Worm (Caenorhabditis elegans) whole organism, midembryonic: ENCODE results near the gene tag-297.

Experiments used
- T22C8.4 ChIP-seq: fragments of 200-800 bp; sonication (Bioruptor generic); IDR thresholded peaks from 2 replicates; pipeline ENCODE4 v1.3.6; 2022; ENCODE audit warnings: missing genetic modification characterization, missing compliant biosample characterization
- cog-1 ChIP-seq: sonication (generic microtip); optimal IDR thresholded peaks from 2 replicates; lab custom pipeline; 2016; ENCODE audit warnings: missing genetic modification characterization, missing compliant biosample characterization
- flt-1 ChIP-seq: fragments of 200-800 bp; sonication (Bioruptor generic); IDR thresholded peaks from 2 replicates; pipeline ENCODE4 v1.3.6; 2022; ENCODE audit warnings: missing genetic modification characterization, missing compliant biosample characterization
- klf-2 ChIP-seq: fragments of 200-800 bp; sonication (Bioruptor generic); conservative IDR thresholded peaks from 2 replicates; pipeline ENCODE4 v1.3.6; 2022; ENCODE audit warnings: missing genetic modification reagents, missing genetic modification characterization, missing compliant biosample characterization
- med-1 ChIP-seq: sonication (generic microtip); optimal IDR thresholded peaks from 2 replicates; lab custom pipeline; 2017; ENCODE audit warnings: missing genetic modification characterization, mild to moderate bottlenecking, missing compliant biosample characterization, antibody characterized with exemption, missing genetic modification reagents; ENCODE audit not compliant: insufficient read depth
- ref-1 ChIP-seq: fragments of 200-800 bp; sonication (Bioruptor generic); conservative IDR thresholded peaks from 2 replicates; pipeline ENCODE4 v1.3.6; 2022; ENCODE audit warnings: missing genetic modification reagents, missing genetic modification characterization, missing compliant biosample characterization
- tab-1 ChIP-seq: fragments of 200-800 bp; sonication (Bioruptor generic); IDR thresholded peaks from 2 replicates; pipeline ENCODE4 v1.3.6; 2022; ENCODE audit warnings: missing genetic modification characterization, missing compliant biosample characterization
- ztf-23 ChIP-seq: fragments of 200-800 bp; sonication (Bioruptor generic); IDR thresholded peaks from 2 replicates; pipeline ENCODE4 v1.3.6; 2022; ENCODE audit warnings: missing genetic modification reagents, missing genetic modification characterization, missing compliant biosample characterization
- ztf-29 ChIP-seq: fragments of 200-800 bp; sonication (Bioruptor generic); IDR thresholded peaks from 2 replicates; pipeline ENCODE4 v1.3.6; 2022; ENCODE audit warnings: missing genetic modification reagents, missing genetic modification characterization, missing compliant biosample characterization

tag-297 gene

ce11 chrII:14593281-14593680 lies 34.1 kb upstream of the tag-297 start, which contains the start of gene catp-4:
Gene catp-4 (plus strand): TSS chrII:14593581.
- TF ChIP-seq ref-1 (GFP tag; lab: Robert Waterston, UW) (no peak), tab-1 (GFP tag; lab: Robert Waterston, UW) (no peak), T22C8.4 (no peak), ztf-23 (no peak), ztf-29 (GFP tag; lab: Robert Waterston, UW) (no peak), cog-1 (no peak), klf-2 (GFP tag; lab: Robert Waterston, UW) (no peak), med-1 (GFP tag; lab: Kevin White, UChicago) (no peak), flt-1 (no peak)

ce11 chrII:14597788-14598187 lies 29.6 kb upstream of the tag-297 start:
- TF ChIP-seq med-1 (GFP tag; lab: Kevin White, UChicago) (no peak), ztf-29 (GFP tag; lab: Robert Waterston, UW) (no peak), flt-1 (no peak), ref-1 (GFP tag; lab: Robert Waterston, UW) (no peak), klf-2 (GFP tag; lab: Robert Waterston, UW) (no peak), tab-1 (GFP tag; lab: Robert Waterston, UW) (no peak)

DNA sequence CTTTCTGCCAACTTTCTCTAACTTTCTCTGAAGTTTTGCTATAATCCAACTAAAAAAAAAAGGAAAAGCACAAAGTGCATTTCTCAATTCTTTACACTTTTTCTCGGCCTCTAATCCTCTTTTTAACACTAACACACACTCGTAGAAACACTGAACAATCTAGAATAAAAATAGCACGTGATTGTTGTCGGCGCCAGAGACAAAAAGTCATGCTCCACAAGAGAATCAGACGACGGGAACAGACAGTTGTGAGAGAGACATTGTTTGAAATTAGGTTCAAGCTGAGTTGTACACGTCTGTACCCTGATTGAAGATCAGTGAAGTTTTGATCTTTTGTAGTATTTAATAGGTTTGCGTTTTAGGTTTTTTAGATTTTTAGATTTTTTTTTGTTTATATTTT lies 29.1 kb upstream of the tag-297 start:
- TF ChIP-seq flt-1 (no peak), T22C8.4 (no peak), cog-1 (no peak), med-1 (GFP tag; lab: Kevin White, UChicago) (no peak), ztf-23 (no peak), ref-1 (GFP tag; lab: Robert Waterston, UW) (no peak), ztf-29 (GFP tag; lab: Robert Waterston, UW) (no peak), tab-1 (GFP tag; lab: Robert Waterston, UW) (no peak), klf-2 (GFP tag; lab: Robert Waterston, UW) (no peak)

- no peak for TF ChIP-seq klf-2 (GFP tag; lab: Robert Waterston, UW)
- TF ChIP-seq T22C8.4, result no peak
- no peak for TF ChIP-seq ztf-29 (GFP tag; lab: Robert Waterston, UW)
- TF ChIP-seq cog-1, result no peak
- TF ChIP-seq ztf-23, result no peak
- no peak for TF ChIP-seq tab-1 (GFP tag; lab: Robert Waterston, UW)
- no peak for TF ChIP-seq ref-1 (GFP tag; lab: Robert Waterston, UW)
- no peak for TF ChIP-seq flt-1
- TF ChIP-seq med-1 (GFP tag; lab: Kevin White, UChicago), result no peak
These were observed 28.1 kb upstream of the tag-297 start for ce11 chrII:14599284-14599862.

DNA sequence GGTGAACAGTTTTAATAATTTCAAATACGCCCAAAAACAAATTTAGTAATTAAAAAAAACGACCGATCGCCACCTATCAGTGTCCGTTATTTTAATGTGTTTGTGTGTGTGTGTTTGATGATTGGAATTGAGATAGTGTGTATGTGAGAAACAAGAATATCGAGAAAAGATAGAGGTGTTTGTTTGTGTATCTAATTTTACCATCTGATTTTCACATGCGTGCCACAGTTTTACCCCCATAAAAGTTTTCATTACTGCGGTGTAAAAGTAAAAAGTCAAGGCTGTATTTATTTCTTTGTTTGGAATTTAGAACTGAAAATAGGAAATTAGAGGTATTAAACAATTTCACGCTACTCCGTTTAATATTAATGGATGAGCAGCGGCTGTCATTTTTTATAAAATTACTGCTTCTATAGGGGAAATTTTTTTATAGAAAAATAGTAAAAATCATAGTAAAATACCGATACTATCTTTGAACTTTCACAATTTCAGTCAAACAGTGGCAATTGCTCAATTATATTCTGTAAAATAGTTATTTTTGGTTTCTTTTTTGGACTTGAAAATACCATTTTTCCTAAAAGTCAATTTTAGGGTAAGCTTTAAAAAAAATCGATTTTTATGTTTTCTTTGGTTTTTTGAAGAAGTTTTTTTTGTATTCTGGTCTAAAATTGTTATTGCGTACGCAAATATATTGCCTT lies 27.3 kb upstream of the tag-297 start:
- TF ChIP-seq ztf-23 (no peak), flt-1 (no peak), klf-2 (GFP tag; lab: Robert Waterston, UW) (no peak), ztf-29 (GFP tag; lab: Robert Waterston, UW) (no peak), cog-1 (no peak), med-1 (GFP tag; lab: Kevin White, UChicago) (no peak), T22C8.4 (no peak), ref-1 (GFP tag; lab: Robert Waterston, UW) (no peak), tab-1 (GFP tag; lab: Robert Waterston, UW) (no peak)

DNA sequence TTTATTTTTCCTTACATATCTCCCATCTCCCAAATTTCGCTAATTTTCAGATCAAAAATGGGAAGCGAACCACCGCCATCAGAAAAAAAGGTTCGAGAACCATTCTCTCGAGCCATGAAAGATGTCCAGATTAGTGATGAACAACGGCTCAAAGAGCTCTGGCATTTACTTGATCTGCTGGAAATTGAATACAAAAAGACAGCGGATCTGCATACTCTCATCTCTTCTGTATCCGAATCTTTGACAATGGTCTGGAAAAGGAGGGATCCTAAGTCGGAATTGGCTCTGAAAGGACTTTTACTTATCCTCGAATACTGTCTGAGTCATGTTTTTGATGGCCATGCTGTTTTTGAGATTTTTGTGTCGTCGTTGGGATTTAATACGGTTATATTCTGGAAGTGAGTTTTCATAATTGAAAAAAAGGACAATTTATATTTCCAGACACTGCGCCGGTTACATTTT lies 26.5 kb upstream of the tag-297 start, which contains the start of gene tps-2:
Gene tps-2, plus strand, starts transcription at position 51 of the 462 bp plus-strand sequence.
- TF ChIP-seq klf-2 (GFP tag; lab: Robert Waterston, UW) (no peak), ztf-23 (no peak), ref-1 (GFP tag; lab: Robert Waterston, UW) (no peak), flt-1 (no peak), tab-1 (GFP tag; lab: Robert Waterston, UW) (no peak), ztf-29 (GFP tag; lab: Robert Waterston, UW) (no peak)

DNA sequence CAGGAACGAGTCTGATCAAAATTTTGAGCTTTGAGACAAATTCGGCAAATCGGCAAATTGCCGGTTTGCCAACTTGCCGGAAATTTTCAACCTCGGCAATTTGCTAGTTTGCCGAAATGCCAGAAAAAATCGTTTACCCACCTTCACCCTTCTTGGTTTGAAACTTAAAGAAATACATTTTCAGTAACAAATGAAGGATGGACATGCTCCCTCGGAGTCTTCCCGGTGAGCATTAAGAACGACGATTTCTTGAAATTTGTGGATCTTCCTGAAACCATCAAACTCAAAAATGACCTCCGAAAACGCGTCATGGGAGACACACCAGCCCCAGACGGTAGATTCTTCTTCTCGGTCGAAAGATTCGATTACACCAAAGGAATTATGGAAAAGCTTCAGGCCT lies 24.7 kb upstream of the tag-297 start:
- TF ChIP-seq ztf-23 (no peak), klf-2 (GFP tag; lab: Robert Waterston, UW) (no peak), med-1 (GFP tag; lab: Kevin White, UChicago) (no peak), ref-1 (GFP tag; lab: Robert Waterston, UW) (no peak), cog-1 (no peak), T22C8.4 (no peak), flt-1 (no peak), ztf-29 (GFP tag; lab: Robert Waterston, UW) (no peak), tab-1 (GFP tag; lab: Robert Waterston, UW) (no peak)

DNA sequence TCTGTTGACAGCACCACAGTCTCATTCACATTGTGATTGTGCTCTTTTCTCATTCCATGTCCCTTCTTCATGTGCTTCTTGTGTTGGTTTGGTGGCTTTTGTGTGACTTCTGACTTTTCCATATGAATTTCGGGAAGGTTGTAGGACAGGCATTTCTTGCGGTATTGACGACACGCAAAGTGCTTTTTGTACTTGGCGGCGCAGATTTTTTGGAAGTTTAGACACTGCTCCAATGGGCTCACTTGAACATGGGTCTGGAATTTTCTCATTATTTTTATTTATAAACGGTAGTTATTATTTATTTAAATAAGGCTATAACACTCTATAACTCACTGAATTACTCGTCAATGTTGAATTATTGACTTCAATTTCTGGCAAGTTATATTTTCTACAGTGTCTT lies 23.2 kb upstream of the tag-297 start:
- TF ChIP-seq T22C8.4 (no peak), ztf-29 (GFP tag; lab: Robert Waterston, UW) (no peak), ztf-23 (no peak), flt-1 (no peak), ref-1 (GFP tag; lab: Robert Waterston, UW) (no peak)

DNA sequence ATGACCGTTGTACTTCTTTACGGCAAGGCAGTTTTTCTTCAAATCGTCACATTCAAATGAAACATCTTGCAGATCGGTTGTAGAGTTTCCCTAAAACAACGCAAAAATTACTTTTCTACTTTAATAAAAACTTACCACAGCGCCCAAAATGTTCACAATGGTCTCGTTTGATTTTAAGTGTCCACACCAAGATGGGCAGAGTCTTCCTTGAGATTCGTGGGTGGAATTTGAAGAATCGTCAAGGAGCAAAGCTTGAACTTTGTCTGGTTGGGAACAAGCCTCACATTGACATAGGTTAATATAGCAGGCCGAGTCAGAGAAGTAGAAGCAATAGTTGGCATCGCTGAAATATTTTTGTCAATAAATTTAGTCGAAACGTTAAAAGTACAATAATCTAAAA lies 22.4 kb upstream of the tag-297 start:
- no peak for TF ChIP-seq klf-2 (GFP tag; lab: Robert Waterston, UW)
- TF ChIP-seq flt-1, result no peak
- no peak for TF ChIP-seq med-1 (GFP tag; lab: Kevin White, UChicago)
- TF ChIP-seq cog-1, result no peak
- no peak for TF ChIP-seq tab-1 (GFP tag; lab: Robert Waterston, UW)
- TF ChIP-seq ztf-23, result no peak
- no peak for TF ChIP-seq T22C8.4
- TF ChIP-seq ztf-29 (GFP tag; lab: Robert Waterston, UW), result no peak
- no peak for TF ChIP-seq ref-1 (GFP tag; lab: Robert Waterston, UW)

- TF ChIP-seq ztf-23 (no peak), T22C8.4 (no peak), med-1 (GFP tag; lab: Kevin White, UChicago) (no peak), flt-1 (no peak), tab-1 (GFP tag; lab: Robert Waterston, UW) (no peak), cog-1 (no peak), ztf-29 (GFP tag; lab: Robert Waterston, UW) (no peak), ref-1 (GFP tag; lab: Robert Waterston, UW) (no peak), klf-2 (GFP tag; lab: Robert Waterston, UW) (no peak)
These were observed 22.0 kb upstream of the tag-297 start, which contains the start of gene F19H8.2 for ce11 chrII:14605479-14605878. Gene F19H8.2 (minus strand): TSS chrII:14605869.
